Worm (Caenorhabditis elegans): ENCODE measurements around the gene F20G2.6.
A peak's percentile ranks its signal among the peaks of the same experiment; 100 is the strongest.

Gene F20G2.6

ce11 chrV:13756359-13757091, 6.4 kb upstream of the F20G2.6 start, which contains the start of gene F20G2.2:
F20G2.2 (minus strand) TSS chrV:13756409.
- TF ChIP-seq hlh-1 (tag; optimal IDR thresholded peaks at IDR 0.05) (peak; percentile 6), snpc-4 (tag; optimal IDR thresholded peaks at IDR 0.05) (no peak)

ce11 chrV:13757349-13757748, 5.5 kb upstream of the F20G2.6 start:
- TF ChIP-seq nhr-76 (tag; optimal IDR thresholded peaks at IDR 0.05), result no peak
- TF ChIP-seq unc-39 (tag; optimal IDR thresholded peaks at IDR 0.05), result no peak
- no peak for TF ChIP-seq ztf-11 (tag; optimal IDR thresholded peaks at IDR 0.05)
- no peak for TF ChIP-seq pha-4 (tag; optimal IDR thresholded peaks at IDR 0.05)
- TF ChIP-seq ces-1 (GFP tag; optimal IDR thresholded peaks at IDR 0.05), result peak; percentile 32
- TF ChIP-seq nhr-28 (tag; optimal IDR thresholded peaks at IDR 0.05), result no peak

ce11 chrV:13763723-13764122, 846 bp downstream of the F20G2.6 start:
- TF ChIP-seq ces-1 (GFP tag; optimal IDR thresholded peaks at IDR 0.05), result no peak
- no peak for TF ChIP-seq M03D4.4 (tag; optimal IDR thresholded peaks at IDR 0.05)
- TF ChIP-seq lin-32 (GFP tag; optimal IDR thresholded peaks at IDR 0.05), result no peak
- TF ChIP-seq ceh-43 (GFP tag; optimal IDR thresholded peaks at IDR 0.05), result no peak
- TF ChIP-seq unc-39 (tag; optimal IDR thresholded peaks at IDR 0.05), result no peak
- no peak for TF ChIP-seq bed-3 (GFP tag; optimal IDR thresholded peaks at IDR 0.05)
- TF ChIP-seq ztf-11 (tag; optimal IDR thresholded peaks at IDR 0.05), result no peak
- no peak for TF ChIP-seq hlh-1 (tag; optimal IDR thresholded peaks at IDR 0.05)
- no peak for TF ChIP-seq unc-120 (tag; optimal IDR thresholded peaks at IDR 0.05; ENCODE audit: poor library complexity, severe bottlenecking)
- no peak for TF ChIP-seq mep-1 (tag; optimal IDR thresholded peaks at IDR 0.05)

ce11 chrV:13768388-13768787, 5.5 kb downstream of the F20G2.6 start, which contains the start of gene F20G2.3:
F20G2.3 (minus strand) TSS chrV:13768488.
- TF ChIP-seq tbx-8 (GFP tag; optimal IDR thresholded peaks at IDR 0.05), result no peak
- no peak for TF ChIP-seq hlh-1 (tag; optimal IDR thresholded peaks at IDR 0.05)
- no peak for TF ChIP-seq lsy-2 (tag; optimal IDR thresholded peaks at IDR 0.05)
- no peak for TF ChIP-seq elt-3 (tag; optimal IDR thresholded peaks at IDR 0.05)
- no peak for TF ChIP-seq sptf-1 (tag; optimal IDR thresholded peaks at IDR 0.05)
- no peak for TF ChIP-seq drap-1 (GFP tag; optimal IDR thresholded peaks at IDR 0.05)
- TF ChIP-seq M03D4.4 (tag; optimal IDR thresholded peaks at IDR 0.05), result no peak
- no peak for TF ChIP-seq ceh-83 (GFP tag; optimal IDR thresholded peaks at IDR 0.05)
- TF ChIP-seq snpc-4 (tag; optimal IDR thresholded peaks at IDR 0.05), result no peak
- TF ChIP-seq ztf-11 (tag; optimal IDR thresholded peaks at IDR 0.05), result no peak
- TF ChIP-seq lin-13 (tag; optimal IDR thresholded peaks at IDR 0.05), result no peak
- no peak for TF ChIP-seq lin-32 (GFP tag; optimal IDR thresholded peaks at IDR 0.05)
- TF ChIP-seq blmp-1 (tag; optimal IDR thresholded peaks at IDR 0.05), result no peak
- no peak for TF ChIP-seq mls-2 (tag; optimal IDR thresholded peaks at IDR 0.05)

- TF ChIP-seq cnd-1 (tag; optimal IDR thresholded peaks at IDR 0.05) (no peak), flh-1 (GFP tag; optimal IDR thresholded peaks at IDR 0.05) (no peak), nhr-76 (tag; optimal IDR thresholded peaks at IDR 0.05) (no peak), lin-32 (GFP tag; optimal IDR thresholded peaks at IDR 0.05) (no peak), sem-2 (GFP tag; optimal IDR thresholded peaks at IDR 0.05) (no peak), hlh-1 (tag; optimal IDR thresholded peaks at IDR 0.05) (no peak), elt-1 (tag; optimal IDR thresholded peaks at IDR 0.05; ENCODE audit: borderline replicate concordance, insufficient read depth) (no peak), sptf-1 (tag; optimal IDR thresholded peaks at IDR 0.05) (no peak), zip-8 (tag; optimal IDR thresholded peaks at IDR 0.05) (no peak), ham-2 (GFP tag; optimal IDR thresholded peaks at IDR 0.05) (no peak), drap-1 (GFP tag; optimal IDR thresholded peaks at IDR 0.05) (no peak), snpc-4 (tag; optimal IDR thresholded peaks at IDR 0.05) (no peak), blmp-1 (tag; optimal IDR thresholded peaks at IDR 0.05) (no peak)
Measured at ce11 chrV:13768941-13769436, 6.1 kb downstream of the F20G2.6 start, which contains the start of gene nas-24. nas-24 (plus strand) TSS chrV:13769386.

Data from whole organism, mixed stage, embryonic.